Worm (Caenorhabditis elegans) whole organism, young adult: Measurements from ENCODE around the gene T22C8.1.

Source experiments
- F49E8.2 ChIP-seq: sonication (generic microtip); optimal IDR thresholded peaks from 3 replicates; lab custom pipeline; 2017; ENCODE audit warnings: missing genetic modification characterization, mild to moderate bottlenecking, missing compliant biosample characterization, antibody characterized with exemption, moderate library complexity; ENCODE audit not compliant: insufficient read depth
- ceh-27 ChIP-seq: fragments of 200-800 bp; sonication (Bioruptor generic); optimal IDR thresholded peaks from 2 replicates; lab custom pipeline; 2018; ENCODE audit warnings: mild to moderate bottlenecking, missing genetic modification characterization, moderate library complexity, missing compliant biosample characterization
- ekl-4 ChIP-seq: fragments of 200-800 bp; sonication (Bioruptor generic); IDR thresholded peaks from 2 replicates; pipeline ENCODE4 v1.3.6; 2022; ENCODE audit warnings: missing genetic modification reagents, missing genetic modification characterization, missing compliant biosample characterization
- snpc-4 ChIP-seq, 5 experiments: fragments of 150-350 bp in 1 of 5; sonication (generic microtip) in 4 of 5; optimal IDR thresholded peaks; 2 replicates each; lab custom pipeline; 2014 to 2018; ENCODE audit warnings: missing genetic modification characterization in 5 of 5, missing biosample characterization in 3 of 5, antibody characterized with exemption in 2 of 5, mild to moderate bottlenecking in 2 of 5, missing compliant biosample characterization in 2 of 5, missing genotype in 2 of 5, moderate library complexity in 2 of 5, missing genetic modification reagents in 1 of 5

DNA sequence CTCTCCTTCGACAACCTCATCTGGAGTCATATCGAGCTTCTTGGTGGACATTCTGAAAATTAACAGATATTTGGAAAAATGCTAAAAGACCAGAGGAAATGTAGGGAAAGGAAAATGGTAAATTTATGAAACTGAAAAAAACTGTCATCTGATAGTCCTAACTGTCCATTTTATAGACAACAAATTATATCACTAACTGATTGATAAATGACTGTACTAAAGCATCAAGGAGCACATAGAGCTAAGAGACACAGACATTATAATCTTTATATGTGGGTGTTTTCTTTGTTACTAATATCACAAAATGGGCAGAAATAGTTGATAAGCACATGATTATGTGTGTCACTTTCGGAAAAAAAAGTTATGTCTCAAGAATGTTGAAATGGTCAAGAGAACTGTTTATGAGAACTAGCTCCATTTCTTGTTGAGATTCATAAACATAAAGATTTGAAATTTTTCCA, 45.7 kb upstream of the T22C8.1 start, which contains the start of gene F54C9.3:
- TF ChIP-seq ceh-27 (GFP tag; lab: Kevin White, UChicago) = no peak
- no peak for TF ChIP-seq F49E8.2 (tag; lab: Kevin White, UChicago)
- TF ChIP-seq snpc-4 (GFP tag; optimal IDR thresholded peaks at IDR 0.05; lab: Kevin White, UChicago) = no peak
- no peak for TF ChIP-seq snpc-4 (tag; optimal IDR thresholded peaks at IDR 0.05; lab: Kevin White, UChicago)
- TF ChIP-seq ekl-4 (GFP tag; lab: Robert Waterston, UW) = no peak
